Fruit fly (Drosophila melanogaster) whole organism, embryonic: ENCODE results near the gene neb.
A peak's percentile ranks its signal among the peaks of the same experiment; 100 is the strongest.

Source experiments
- Atf-2 ChIP-seq: fragments of 200-800 bp; sonication (Bioruptor generic); optimal IDR thresholded peaks from 2 replicates; lab custom pipeline; 2016; ENCODE audit warnings: missing biosample characterization, missing genetic modification characterization
- BEAF-32 ChIP-seq: fragments of 200-800 bp; sonication (Bioruptor generic); optimal IDR thresholded peaks from 3 replicates; lab custom pipeline; 2017; ENCODE audit warnings: missing biosample characterization, missing genetic modification characterization, mild to moderate bottlenecking, moderate library complexity, missing genetic modification reagents
- CG10959 ChIP-seq: fragments of 200-800 bp; sonication (Bioruptor generic); IDR thresholded peaks from 2 replicates; pipeline ENCODE4 v1.3.6; 2022; ENCODE audit warnings: missing biosample characterization, missing genetic modification characterization
- CG12104 ChIP-seq: fragments of 200-800 bp; sonication (Bioruptor generic); optimal IDR thresholded peaks from 3 replicates; lab custom pipeline; 2016; ENCODE audit warnings: missing biosample characterization, missing genetic modification characterization
- CG13287 ChIP-seq: fragments of 200-800 bp; sonication (Bioruptor generic); IDR thresholded peaks from 2 replicates; pipeline ENCODE4 v1.3.6; 2022; ENCODE audit warnings: missing biosample characterization, missing genetic modification characterization; ENCODE audit not compliant: partially characterized antibody
- CG13424 ChIP-seq: fragments of 200-800 bp; sonication (Bioruptor generic); optimal IDR thresholded peaks from 2 replicates; lab custom pipeline; 2019; ENCODE audit warnings: missing biosample characterization, mild to moderate bottlenecking, missing genetic modification characterization, moderate library complexity
- CG13624 ChIP-seq: fragments of 200-800 bp; sonication (Bioruptor generic); optimal IDR thresholded peaks from 2 replicates; lab custom pipeline; 2016; ENCODE audit warnings: missing biosample characterization, missing genetic modification characterization
- CG14860 ChIP-seq: fragments of 200-800 bp; sonication (Bioruptor generic); IDR thresholded peaks from 3 replicates; pipeline ENCODE4 v1.3.6; 2022; ENCODE audit warnings: missing biosample characterization, missing genetic modification characterization; ENCODE audit not compliant: partially characterized antibody
- CG17359 ChIP-seq: fragments of 200-800 bp; sonication (Bioruptor generic); optimal IDR thresholded peaks from 3 replicates; lab custom pipeline; 2018; ENCODE audit warnings: missing biosample characterization, mild to moderate bottlenecking, missing genetic modification characterization, moderate library complexity
- CG1792 ChIP-seq: fragments of 200-800 bp; sonication (Bioruptor generic); optimal IDR thresholded peaks from 2 replicates; lab custom pipeline; 2016; ENCODE audit warnings: missing biosample characterization, missing genetic modification characterization
- CG3281 ChIP-seq: fragments of 200-800 bp; sonication (Bioruptor generic); optimal IDR thresholded peaks from 3 replicates; lab custom pipeline; 2017; ENCODE audit warnings: missing biosample characterization, mild to moderate bottlenecking, missing genetic modification characterization
- CG33557 ChIP-seq: fragments of 200-800 bp; sonication (Bioruptor generic); optimal IDR thresholded peaks from 2 replicates; lab custom pipeline; 2019; ENCODE audit warnings: missing biosample characterization, mild to moderate bottlenecking, missing genetic modification characterization, moderate library complexity
- CG34224 ChIP-seq: fragments of 200-800 bp; sonication (Bioruptor generic); IDR thresholded peaks from 3 replicates; pipeline ENCODE4 v1.3.6; 2022; ENCODE audit warnings: missing biosample characterization, missing genetic modification characterization; ENCODE audit not compliant: partially characterized antibody
- CG3838 ChIP-seq: fragments of 200-800 bp; sonication (Bioruptor generic); optimal IDR thresholded peaks from 3 replicates; lab custom pipeline; 2016; ENCODE audit warnings: missing biosample characterization, missing genetic modification characterization
- CG4424 ChIP-seq: fragments of 200-800 bp; sonication (Bioruptor generic); optimal IDR thresholded peaks from 3 replicates; lab custom pipeline; 2016; ENCODE audit warnings: missing biosample characterization, missing genetic modification characterization
- CG6654 ChIP-seq: fragments of 200-800 bp; sonication (Bioruptor generic); optimal IDR thresholded peaks from 2 replicates; lab custom pipeline; 2017; ENCODE audit warnings: missing biosample characterization, mild to moderate bottlenecking, missing genetic modification characterization
- CG7786 ChIP-seq: fragments of 200-800 bp; sonication (Bioruptor generic); optimal IDR thresholded peaks from 2 replicates; lab custom pipeline; 2016; ENCODE audit warnings: missing biosample characterization, missing genetic modification characterization
- CG9437 ChIP-seq: fragments of 200-800 bp; sonication (Bioruptor generic); optimal IDR thresholded peaks from 2 replicates; lab custom pipeline; 2018; ENCODE audit warnings: missing biosample characterization, mild to moderate bottlenecking, missing genetic modification characterization
- CG9727 ChIP-seq: fragments of 200-800 bp; sonication (Bioruptor generic); optimal IDR thresholded peaks from 3 replicates; lab custom pipeline; 2017; ENCODE audit warnings: missing biosample characterization, mild to moderate bottlenecking, missing genetic modification characterization
- CG9797 ChIP-seq: fragments of 200-800 bp; sonication (Bioruptor generic); optimal IDR thresholded peaks from 3 replicates; lab custom pipeline; 2018; ENCODE audit warnings: missing biosample characterization, mild to moderate bottlenecking, missing genetic modification characterization
- CG9817 ChIP-seq: fragments of 200-800 bp; sonication (Bioruptor generic); optimal IDR thresholded peaks from 2 replicates; lab custom pipeline; 2018; ENCODE audit warnings: missing biosample characterization, mild to moderate bottlenecking, missing genetic modification characterization, moderate library complexity
- Dad ChIP-seq: fragments of 200-800 bp; sonication (Bioruptor generic); optimal IDR thresholded peaks from 3 replicates; lab custom pipeline; 2016; ENCODE audit warnings: missing biosample characterization, missing genetic modification characterization
- H15 ChIP-seq: fragments of 200-800 bp; sonication (Bioruptor generic); IDR thresholded peaks from 3 replicates; pipeline ENCODE4 v1.3.6; 2022; ENCODE audit warnings: missing biosample characterization, missing genetic modification characterization
- MBD-R2 ChIP-seq: fragments of 200-800 bp; sonication (Bioruptor generic); IDR thresholded peaks from 2 replicates; pipeline ENCODE4 v1.3.6; 2022; ENCODE audit warnings: missing biosample characterization, missing genetic modification characterization
- Rx ChIP-seq: fragments of 200-800 bp; sonication (Bioruptor generic); IDR thresholded peaks from 2 replicates; pipeline ENCODE4 v1.3.6; 2022; ENCODE audit warnings: missing biosample characterization, missing genetic modification characterization
- Trl ChIP-seq, 3 experiments: fragments of >200 bp in 2 of 3; fragments of 200-800 bp in 1 of 3; sonication (Bioruptor generic) in 1 of 3; optimal IDR thresholded peaks; 2 replicates in 1 of 3; 3 replicates in 2 of 3; lab custom pipeline; 2016 to 2017; ENCODE audit warnings: missing biosample characterization in 1 of 3, missing genetic modification characterization in 1 of 3
- Xrp1 ChIP-seq: fragments of 200-800 bp; sonication (Bioruptor generic); IDR thresholded peaks from 2 replicates; pipeline ENCODE4 v1.3.6; 2022; ENCODE audit warnings: missing biosample characterization, missing genetic modification characterization
- al ChIP-seq: fragments of 200-800 bp; sonication (Bioruptor generic); IDR thresholded peaks from 2 replicates; pipeline ENCODE4 v1.3.6; 2022; ENCODE audit warnings: missing biosample characterization, missing genetic modification characterization
- ap ChIP-seq: fragments of 200-800 bp; sonication (Bioruptor generic); IDR thresholded peaks from 2 replicates; pipeline ENCODE4 v1.3.6; 2022; ENCODE audit warnings: missing biosample characterization, missing genetic modification characterization
- ash1 ChIP-seq: fragments of 200-800 bp; sonication (Bioruptor generic); optimal IDR thresholded peaks from 2 replicates; lab custom pipeline; 2018; ENCODE audit warnings: missing biosample characterization, mild to moderate bottlenecking, missing genetic modification characterization
- ci ChIP-seq: fragments of 200-800 bp; sonication (Bioruptor generic); IDR thresholded peaks from 3 replicates; pipeline ENCODE4 v1.3.6; 2022; ENCODE audit warnings: missing biosample characterization, missing genetic modification characterization
- croc ChIP-seq: fragments of 200-800 bp; sonication (Bioruptor generic); conservative IDR thresholded peaks from 3 replicates; pipeline ENCODE4 v1.3.6; 2022; ENCODE audit warnings: missing biosample characterization, missing genetic modification characterization
- emc ChIP-seq: fragments of 200-800 bp; sonication (Bioruptor generic); optimal IDR thresholded peaks from 2 replicates; lab custom pipeline; 2016; ENCODE audit warnings: missing biosample characterization, missing genetic modification characterization
- ewg ChIP-seq: fragments of 200-800 bp; sonication (Bioruptor generic); optimal IDR thresholded peaks from 3 replicates; lab custom pipeline; 2017; ENCODE audit warnings: mild to moderate bottlenecking, missing biosample characterization, missing genetic modification reagents, missing genetic modification characterization
- gce ChIP-seq: fragments of 200-800 bp; sonication (Bioruptor generic); IDR thresholded peaks from 3 replicates; pipeline ENCODE4 v1.3.6; 2022; ENCODE audit warnings: missing biosample characterization, missing genetic modification characterization
- ind ChIP-seq: fragments of 200-800 bp; sonication (Bioruptor generic); optimal IDR thresholded peaks from 3 replicates; lab custom pipeline; 2016; ENCODE audit warnings: missing biosample characterization, missing genetic modification characterization
- jumu ChIP-seq: fragments of 200-800 bp; sonication (Bioruptor generic); optimal IDR thresholded peaks from 3 replicates; lab custom pipeline; 2016; ENCODE audit warnings: missing biosample characterization, missing genetic modification characterization
- knrl ChIP-seq: fragments of 200-800 bp; sonication (Bioruptor generic); IDR thresholded peaks from 3 replicates; pipeline ENCODE4 v1.3.6; 2022; ENCODE audit warnings: missing biosample characterization, missing genetic modification characterization; ENCODE audit not compliant: partially characterized antibody
- lola ChIP-seq, 3 experiments: fragments of >200 bp in 2 of 3; fragments of 200-800 bp in 1 of 3; sonication (Bioruptor generic) in 1 of 3; optimal IDR thresholded peaks; 2 replicates each; lab custom pipeline; 2017 to 2019; ENCODE audit warnings: missing biosample characterization in 3 of 3, missing genetic modification characterization in 3 of 3, mild to moderate bottlenecking in 1 of 3, moderate library complexity in 1 of 3
- luna ChIP-seq: fragments of 200-800 bp; sonication (Bioruptor generic); optimal IDR thresholded peaks from 2 replicates; lab custom pipeline; 2016; ENCODE audit warnings: missing biosample characterization, missing genetic modification characterization
- org-1 ChIP-seq: fragments of 200-800 bp; sonication (Bioruptor generic); optimal IDR thresholded peaks from 2 replicates; lab custom pipeline; 2017; ENCODE audit warnings: missing biosample characterization, missing genetic modification characterization
- prd ChIP-seq, 3 experiments: fragments of >200 bp in 2 of 3; fragments of 200-800 bp in 1 of 3; sonication (Bioruptor generic) in 1 of 3; optimal IDR thresholded peaks in 2 of 3; IDR thresholded peaks in 1 of 3; 2 replicates in 2 of 3; 3 replicates in 1 of 3; pipeline versions ENCODE4 v1.3.6 to Lab custom; 2017 to 2022; ENCODE audit warnings: missing biosample characterization in 1 of 3, missing genetic modification characterization in 1 of 3
- seq ChIP-seq: fragments of 200-800 bp; sonication (Bioruptor generic); IDR thresholded peaks from 2 replicates; pipeline ENCODE4 v1.3.6; 2022; ENCODE audit warnings: missing biosample characterization, missing genetic modification characterization
- slp2 ChIP-seq: fragments of 200-800 bp; sonication (Bioruptor generic); optimal IDR thresholded peaks from 2 replicates; lab custom pipeline; 2016; ENCODE audit warnings: missing biosample characterization, missing genetic modification characterization
- sob ChIP-seq: fragments of 200-800 bp; sonication (Bioruptor generic); IDR thresholded peaks from 2 replicates; pipeline ENCODE4 v1.3.6; 2022; ENCODE audit warnings: missing biosample characterization, missing genetic modification characterization
- stwl ChIP-seq: fragments of 200-800 bp; sonication (Bioruptor generic); optimal IDR thresholded peaks from 3 replicates; lab custom pipeline; 2018; ENCODE audit warnings: missing biosample characterization, mild to moderate bottlenecking, missing genetic modification characterization, moderate library complexity
- sug ChIP-seq: fragments of 200-800 bp; optimal IDR thresholded peaks from 2 replicates; lab custom pipeline; 2019; ENCODE audit warnings: missing biosample characterization, mild to moderate bottlenecking, missing genetic modification characterization, moderate library complexity
- vfl ChIP-seq: fragments of 200-800 bp; sonication (Bioruptor generic); optimal IDR thresholded peaks from 2 replicates; lab custom pipeline; 2016; ENCODE audit warnings: missing biosample characterization, missing genetic modification characterization

neb gene

dm6 chr2L:20086295-20087096 lies 10.9 kb downstream of the neb start (continued):
- TF ChIP-seq CG33557 (GFP tag; lab: Kevin White, UChicago), result peak; percentile 65
- TF ChIP-seq CG34224 (GFP tag; lab: Robert Waterston, UW), result peak; percentile 16; the same call in 1 of the 3 replicates
- TF ChIP-seq CG4424 (GFP tag; lab: Kevin White, UChicago), result peak; percentile 77
- peak; percentile 74 for TF ChIP-seq sob (GFP tag; lab: Robert Waterston, UW)
- no peak; the same call in 2 of the 3 replicates for TF ChIP-seq knrl (GFP tag; lab: Robert Waterston, UW)
- TF ChIP-seq CG9437 (GFP tag; lab: Kevin White, UChicago), result peak; percentile 44
- TF ChIP-seq ind (GFP tag; lab: Kevin White, UChicago), result peak; percentile 74
- peak; percentile 57 for TF ChIP-seq slp2 (GFP tag; lab: Kevin White, UChicago)
- no peak for TF ChIP-seq BEAF-32 (GFP tag; lab: Kevin White, UChicago)
- TF ChIP-seq CG9797 (GFP tag; lab: Kevin White, UChicago), result peak; percentile 8
- peak; percentile 75 for TF ChIP-seq CG6654
- TF ChIP-seq CG12104, result peak; percentile 68
- TF ChIP-seq CG13287 (GFP tag; lab: Robert Waterston, UW), result peak; percentile 29; the same call in 1 of the 2 replicates
- peak; percentile 96 for TF ChIP-seq ci
- peak; percentile 84 for TF ChIP-seq CG13424 (tag; lab: Kevin White, UChicago)
- peak; percentile 76 for TF ChIP-seq jumu (GFP tag; lab: Kevin White, UChicago)
- no peak for TF ChIP-seq al
- peak; percentile 59 for TF ChIP-seq Dad (GFP tag; lab: Kevin White, UChicago)
- TF ChIP-seq CG13624 (GFP tag; lab: Kevin White, UChicago), result peak; percentile 87
- no peak for TF ChIP-seq luna (GFP tag; lab: Kevin White, UChicago)
- peak; percentile 90 for TF ChIP-seq seq (GFP tag; lab: Robert Waterston, UW)
- peak; percentile 61 for TF ChIP-seq CG7786 (GFP tag; lab: Kevin White, UChicago)
- peak; percentile 83 for TF ChIP-seq ap (GFP tag; lab: Robert Waterston, UW)
- TF ChIP-seq Xrp1 (GFP tag; lab: Robert Waterston, UW), result peak; percentile 89
- peak; percentile 71 for TF ChIP-seq ewg (GFP tag; lab: Kevin White, UChicago)
- no peak for TF ChIP-seq ash1
- peak; percentile 89 for TF ChIP-seq Rx (GFP tag; lab: Robert Waterston, UW)
- peak; percentile 57 for TF ChIP-seq CG9817 (tag; lab: Kevin White, UChicago)
- TF ChIP-seq lola (GFP tag; optimal IDR thresholded peaks at IDR 0.05; lab: Kevin White, UChicago), result peak in 1 of 3 experiments; percentile 73
- TF ChIP-seq Trl (optimal IDR thresholded peaks at IDR 0.05; lab: Kevin White, UChicago), result no peak
- peak; percentile 81 for TF ChIP-seq Trl (GFP tag; optimal IDR thresholded peaks at IDR 0.05; lab: Kevin White, UChicago)
- peak; percentile 60 for TF ChIP-seq CG3838 (GFP tag; lab: Kevin White, UChicago)
- TF ChIP-seq org-1 (GFP tag; lab: Kevin White, UChicago), result peak; percentile 78
- TF ChIP-seq stwl, result no peak
- TF ChIP-seq CG1792 (GFP tag; lab: Kevin White, UChicago), result peak; percentile 43
- peak; percentile 89 for TF ChIP-seq H15
- no peak for TF ChIP-seq CG14860
- TF ChIP-seq emc (GFP tag; lab: Kevin White, UChicago), result peak; percentile 32
- peak; percentile 82 for TF ChIP-seq croc
- TF ChIP-seq prd (optimal IDR thresholded peaks at IDR 0.05; lab: Kevin White, UChicago), result no peak
- TF ChIP-seq prd (GFP tag; IDR thresholded peaks at IDR 0.05; lab: Robert Waterston, UW), result peak; percentile 91
- TF ChIP-seq MBD-R2 (GFP tag; lab: Robert Waterston, UW), result peak; percentile 47; the same call in 1 of the 2 replicates
- TF ChIP-seq gce (GFP tag; lab: Robert Waterston, UW), result peak; percentile 91
- TF ChIP-seq vfl (GFP tag; lab: Kevin White, UChicago), result peak; percentile 11
- peak; percentile 91 for TF ChIP-seq sug (tag; lab: Kevin White, UChicago)
- peak; percentile 77 for TF ChIP-seq CG9727 (GFP tag; lab: Kevin White, UChicago)
- peak; percentile 79 for TF ChIP-seq Atf-2 (GFP tag; lab: Kevin White, UChicago)
- peak; percentile 59 for TF ChIP-seq CG10959 (GFP tag; lab: Robert Waterston, UW)
- peak; percentile 77 for TF ChIP-seq CG3281 (GFP tag; lab: Kevin White, UChicago)
- peak; percentile 93 for TF ChIP-seq CG17359
